Fruit fly (Drosophila melanogaster) whole organism, prepupa: ENCODE results near the gene CG18170.

ENCODE experiments used
- CG10669 ChIP-seq: fragments of 200-800 bp; sonication (Bioruptor generic); optimal IDR thresholded peaks from 3 replicates; lab custom pipeline; 2018; ENCODE audit warnings: missing biosample characterization, mild to moderate bottlenecking, missing genetic modification characterization, moderate library complexity
- CG11294 ChIP-seq: fragments of 200-800 bp; sonication (Bioruptor generic); IDR thresholded peaks from 2 replicates; pipeline ENCODE4 v1.3.6; 2022; ENCODE audit warnings: missing biosample characterization, missing genetic modification characterization
- CG11762 ChIP-seq: fragments of 200-800 bp; sonication (Bioruptor generic); optimal IDR thresholded peaks from 3 replicates; lab custom pipeline; 2016; ENCODE audit warnings: missing biosample characterization, missing genetic modification characterization; ENCODE audit not compliant: insufficient read depth
- CG11902 ChIP-seq: fragments of 200-800 bp; sonication (Bioruptor generic); optimal IDR thresholded peaks from 3 replicates; lab custom pipeline; 2016; ENCODE audit warnings: missing biosample characterization, missing genetic modification characterization
- CG15336 ChIP-seq: fragments of 200-800 bp; sonication (Bioruptor generic); IDR thresholded peaks from 2 replicates; pipeline ENCODE4 v1.3.6; 2022; ENCODE audit warnings: missing biosample characterization, missing genetic modification characterization
- CG32006 ChIP-seq: fragments of 200-800 bp; sonication (Bioruptor generic); optimal IDR thresholded peaks from 3 replicates; lab custom pipeline; 2017; ENCODE audit warnings: missing biosample characterization, mild to moderate bottlenecking, missing genetic modification characterization
- CG34406 ChIP-seq: fragments of 200-800 bp; sonication (Bioruptor generic); optimal IDR thresholded peaks from 3 replicates; lab custom pipeline; 2016; ENCODE audit warnings: missing biosample characterization, missing genetic modification characterization
- CG4318 ChIP-seq: fragments of 200-800 bp; sonication (Bioruptor generic); optimal IDR thresholded peaks from 3 replicates; lab custom pipeline; 2017; ENCODE audit warnings: missing biosample characterization, mild to moderate bottlenecking, missing genetic modification characterization
- CG6163 ChIP-seq: fragments of 200-800 bp; sonication (Bioruptor generic); IDR thresholded peaks from 3 replicates; pipeline ENCODE4 v1.3.6; 2022; ENCODE audit warnings: missing biosample characterization, missing genetic modification characterization
- CG6792 ChIP-seq: fragments of 200-800 bp; sonication (Bioruptor generic); optimal IDR thresholded peaks from 3 replicates; lab custom pipeline; 2016; ENCODE audit warnings: missing biosample characterization, missing genetic modification characterization
- CG6808 ChIP-seq: fragments of 200-800 bp; sonication (Bioruptor generic); optimal IDR thresholded peaks from 3 replicates; lab custom pipeline; 2017; ENCODE audit warnings: missing biosample characterization, missing genetic modification characterization, mild to moderate bottlenecking, moderate library complexity, missing genetic modification reagents
- CG6854 ChIP-seq: fragments of 200-800 bp; sonication (Bioruptor generic); optimal IDR thresholded peaks from 2 replicates; lab custom pipeline; 2017; ENCODE audit warnings: missing biosample characterization, mild to moderate bottlenecking, missing genetic modification characterization
- CG7368 ChIP-seq: fragments of 200-800 bp; sonication (Bioruptor generic); optimal IDR thresholded peaks from 3 replicates; lab custom pipeline; 2016; ENCODE audit warnings: missing biosample characterization, missing genetic modification characterization
- CG8119 ChIP-seq: fragments of 200-800 bp; sonication (Bioruptor generic); IDR thresholded peaks from 3 replicates; pipeline ENCODE4 v1.3.6; 2022; ENCODE audit warnings: missing biosample characterization, missing genetic modification characterization
- CG8319 ChIP-seq: fragments of 200-800 bp; sonication (Bioruptor generic); optimal IDR thresholded peaks from 3 replicates; lab custom pipeline; 2016; ENCODE audit warnings: missing biosample characterization, missing genetic modification characterization
- Eip78C ChIP-seq: fragments of 200-800 bp; sonication (Bioruptor generic); peaks from one replicate; lab custom pipeline; 2016; ENCODE audit warnings: missing biosample characterization, missing genetic modification characterization
- Eip93F ChIP-seq: fragments of 200-800 bp; sonication (Bioruptor generic); optimal IDR thresholded peaks from 2 replicates; lab custom pipeline; 2016; ENCODE audit warnings: missing biosample characterization, mild to moderate bottlenecking, missing genetic modification characterization
- Ets21C ChIP-seq: fragments of 200-800 bp; sonication (Bioruptor generic); optimal IDR thresholded peaks from 3 replicates; lab custom pipeline; 2016; ENCODE audit warnings: missing biosample characterization, missing genetic modification characterization
- Ets96B ChIP-seq: fragments of 200-800 bp; optimal IDR thresholded peaks from 2 replicates; lab custom pipeline; 2019; ENCODE audit warnings: missing biosample characterization, mild to moderate bottlenecking, missing genetic modification characterization, moderate library complexity
- Gug ChIP-seq: fragments of 200-800 bp; sonication (Bioruptor generic); IDR thresholded peaks from 2 replicates; pipeline ENCODE4 v1.3.6; 2022; ENCODE audit warnings: missing biosample characterization, missing genetic modification characterization
- Hr39 ChIP-seq: fragments of 200-800 bp; sonication (Bioruptor generic); optimal IDR thresholded peaks from 2 replicates; lab custom pipeline; 2016; ENCODE audit warnings: missing biosample characterization, missing genetic modification characterization
- Lpt ChIP-seq: fragments of 200-800 bp; sonication (Bioruptor generic); optimal IDR thresholded peaks from 3 replicates; lab custom pipeline; 2016; ENCODE audit warnings: missing biosample characterization, missing genetic modification characterization
- Met ChIP-seq: fragments of 200-800 bp; sonication (Bioruptor generic); optimal IDR thresholded peaks from 3 replicates; lab custom pipeline; 2016; ENCODE audit warnings: missing biosample characterization, missing genetic modification characterization
- OdsH ChIP-seq: fragments of 200-800 bp; sonication (Bioruptor generic); optimal IDR thresholded peaks from 3 replicates; lab custom pipeline; 2016; ENCODE audit warnings: missing biosample characterization, missing genetic modification characterization
- Sox102F ChIP-seq: fragments of 200-800 bp; sonication (Bioruptor generic); optimal IDR thresholded peaks from 2 replicates; lab custom pipeline; 2016; ENCODE audit warnings: missing biosample characterization, mild to moderate bottlenecking, missing genetic modification characterization
- Sox14 ChIP-seq: fragments of 200-800 bp; sonication (Bioruptor generic); optimal IDR thresholded peaks from 3 replicates; lab custom pipeline; 2016; ENCODE audit warnings: missing biosample characterization, missing genetic modification characterization
- Sox15 ChIP-seq: fragments of 200-800 bp; sonication (Bioruptor generic); optimal IDR thresholded peaks from 3 replicates; lab custom pipeline; 2016; ENCODE audit warnings: missing biosample characterization, missing genetic modification characterization
- achi ChIP-seq: fragments of 200-800 bp; sonication (Bioruptor generic); optimal IDR thresholded peaks from 3 replicates; lab custom pipeline; 2016; ENCODE audit warnings: missing biosample characterization, missing genetic modification characterization
- acj6 ChIP-seq: fragments of 200-800 bp; sonication (Bioruptor generic); optimal IDR thresholded peaks from 3 replicates; lab custom pipeline; 2016; ENCODE audit warnings: missing biosample characterization, missing genetic modification characterization
- dac ChIP-seq: fragments of 200-800 bp; sonication (Bioruptor generic); optimal IDR thresholded peaks from 2 replicates; lab custom pipeline; 2017; ENCODE audit warnings: missing biosample characterization, mild to moderate bottlenecking, missing genetic modification characterization
- dsx ChIP-seq: fragments of 200-800 bp; optimal IDR thresholded peaks from 3 replicates; lab custom pipeline; 2019; ENCODE audit warnings: missing biosample characterization, mild to moderate bottlenecking, missing genetic modification characterization, moderate library complexity; ENCODE audit not compliant: poor library complexity, severe bottlenecking
- eg ChIP-seq: fragments of 200-800 bp; sonication (Bioruptor generic); IDR thresholded peaks from 3 replicates; pipeline ENCODE4 v1.3.6; 2022; ENCODE audit warnings: missing biosample characterization, missing genetic modification characterization
- esn ChIP-seq: fragments of 200-800 bp; sonication (Bioruptor generic); optimal IDR thresholded peaks from 2 replicates; lab custom pipeline; 2016; ENCODE audit warnings: missing biosample characterization, mild to moderate bottlenecking, missing genetic modification characterization, moderate library complexity
- fd85E ChIP-seq: fragments of 200-800 bp; sonication (Bioruptor generic); optimal IDR thresholded peaks from 3 replicates; lab custom pipeline; 2016; ENCODE audit warnings: missing biosample characterization, missing genetic modification characterization
- fkh ChIP-seq: fragments of 200-800 bp; sonication (Bioruptor generic); optimal IDR thresholded peaks from 3 replicates; lab custom pipeline; 2017; ENCODE audit warnings: missing biosample characterization, mild to moderate bottlenecking, missing genetic modification characterization, moderate library complexity
- lz ChIP-seq: fragments of 200-800 bp; sonication (Bioruptor generic); optimal IDR thresholded peaks from 3 replicates; lab custom pipeline; 2016; ENCODE audit warnings: missing biosample characterization, missing genetic modification characterization
- pdm3 ChIP-seq: fragments of 200-800 bp; sonication (Bioruptor generic); optimal IDR thresholded peaks from 3 replicates; lab custom pipeline; 2016; ENCODE audit warnings: missing biosample characterization, missing genetic modification characterization
- salr ChIP-seq, 2 experiments: fragments of 200-800 bp; sonication (Bioruptor generic); optimal IDR thresholded peaks; 3 replicates each; lab custom pipeline; 2016 to 2018; ENCODE audit warnings: missing biosample characterization in 2 of 2, missing genetic modification characterization in 2 of 2, mild to moderate bottlenecking in 1 of 2
- spab ChIP-seq: fragments of 200-800 bp; sonication (Bioruptor generic); optimal IDR thresholded peaks from 2 replicates; lab custom pipeline; 2017; ENCODE audit warnings: missing biosample characterization, mild to moderate bottlenecking, missing genetic modification characterization, missing genetic modification reagents
- ss ChIP-seq, 2 experiments: fragments of 200-800 bp; sonication (Bioruptor generic); optimal IDR thresholded peaks; 2 replicates in 1 of 2; 3 replicates in 1 of 2; lab custom pipeline; 2017 to 2018; ENCODE audit warnings: mild to moderate bottlenecking in 2 of 2, missing biosample characterization in 2 of 2, missing genetic modification characterization in 2 of 2, moderate library complexity in 1 of 2
- svp ChIP-seq: fragments of 200-800 bp; sonication (Bioruptor generic); peaks from one replicate; lab custom pipeline; 2016; ENCODE audit warnings: missing biosample characterization, missing genetic modification characterization
- vri ChIP-seq: fragments of 200-800 bp; sonication (Bioruptor generic); optimal IDR thresholded peaks from 3 replicates; lab custom pipeline; 2016; ENCODE audit warnings: missing biosample characterization, mild to moderate bottlenecking, missing genetic modification characterization

CG18170 gene

dm6 chr3L:1652700-1653200 lies 50.0 kb downstream of the CG18170 start, which contains the start of the genes CG7970 and Vta1 (continued):
- TF ChIP-seq CG11902 (GFP tag; lab: Kevin White, UChicago) (no peak), CG6792 (GFP tag; lab: Kevin White, UChicago) (no peak), fd85E (GFP tag; lab: Kevin White, UChicago) (no peak), vri (GFP tag; lab: Kevin White, UChicago) (no peak), salr (GFP tag; optimal IDR thresholded peaks at IDR 0.05; lab: Kevin White, UChicago) (peak in 1 of 2 experiments; percentile 45), CG6163 (GFP tag; lab: Robert Waterston, UW) (peak; percentile 35; the same call in 1 of the 3 replicates), CG34406 (GFP tag; lab: Kevin White, UChicago) (no peak), Ets21C (GFP tag; lab: Kevin White, UChicago) (no peak), Sox102F (GFP tag; lab: Kevin White, UChicago) (no peak), Hr39 (no peak), CG8319 (GFP tag; lab: Kevin White, UChicago) (no peak), CG11294 (GFP tag; lab: Robert Waterston, UW) (no peak), dsx (GFP tag; lab: Kevin White, UChicago) (no peak), Ets96B (tag; lab: Kevin White, UChicago) (no peak), ss (GFP tag; optimal IDR thresholded peaks at IDR 0.05; lab: Kevin White, UChicago) (no peak), eg (peak; percentile 80), Sox15 (no peak), CG4318 (GFP tag; lab: Kevin White, UChicago) (no peak), Lpt (peak; percentile 42), CG15336 (GFP tag; lab: Robert Waterston, UW) (peak; percentile 43; the same call in 1 of the 2 replicates), spab (GFP tag; lab: Kevin White, UChicago) (peak; percentile 75), achi (GFP tag; lab: Kevin White, UChicago) (no peak), CG6854 (GFP tag; lab: Kevin White, UChicago) (peak; percentile 79), Eip93F (GFP tag; lab: Kevin White, UChicago) (no peak), svp (GFP tag; lab: Kevin White, UChicago) (peak; percentile 94), esn (GFP tag; lab: Kevin White, UChicago) (no peak), pdm3 (GFP tag; lab: Kevin White, UChicago) (no peak), acj6 (GFP tag; lab: Kevin White, UChicago) (no peak), CG8119 (GFP tag; lab: Robert Waterston, UW) (peak; percentile 55), CG6808 (GFP tag; lab: Kevin White, UChicago) (peak; percentile 83), Eip78C (GFP tag; lab: Kevin White, UChicago) (no peak), CG10669 (GFP tag; lab: Kevin White, UChicago) (no peak), fkh (GFP tag; lab: Kevin White, UChicago) (no peak), CG7368 (peak; percentile 9), dac (no peak), CG32006 (GFP tag; lab: Kevin White, UChicago) (no peak), CG11762 (GFP tag; lab: Kevin White, UChicago) (peak; percentile 21), OdsH (no peak), Sox14 (GFP tag; lab: Kevin White, UChicago) (no peak), Gug (GFP tag; lab: Robert Waterston, UW) (peak; percentile 13; the same call in 1 of the 2 replicates)

dm6 chr3L:1653752-1654151 lies 51.0 kb downstream of the CG18170 start:
- TF ChIP-seq fkh (GFP tag; lab: Kevin White, UChicago) (no peak), CG4318 (GFP tag; lab: Kevin White, UChicago) (no peak), dac (no peak), Met (GFP tag; lab: Kevin White, UChicago) (no peak), Hr39 (no peak), achi (GFP tag; lab: Kevin White, UChicago) (no peak), lz (GFP tag; lab: Kevin White, UChicago) (no peak), CG6792 (GFP tag; lab: Kevin White, UChicago) (no peak), CG6163 (GFP tag; lab: Robert Waterston, UW) (no peak), CG6808 (GFP tag; lab: Kevin White, UChicago) (no peak), Sox14 (GFP tag; lab: Kevin White, UChicago) (no peak)
